Fruit fly (Drosophila melanogaster) whole organism, embryonic: ENCODE data around the gene kz.

Experiments
- B-H1 ChIP-seq: fragments of 200-800 bp; sonication (Bioruptor generic); IDR thresholded peaks from 3 replicates; pipeline ENCODE4 v1.3.6; 2022; ENCODE audit warnings: missing biosample characterization, missing genetic modification characterization
- BEAF-32 ChIP-seq: fragments of 200-800 bp; sonication (Bioruptor generic); optimal IDR thresholded peaks from 3 replicates; lab custom pipeline; 2017; ENCODE audit warnings: missing biosample characterization, missing genetic modification characterization, mild to moderate bottlenecking, moderate library complexity, missing genetic modification reagents
- Blimp-1 ChIP-seq: fragments of 200-800 bp; sonication (Bioruptor generic); optimal IDR thresholded peaks from 3 replicates; lab custom pipeline; 2018; ENCODE audit warnings: missing biosample characterization, missing genetic modification characterization, mild to moderate bottlenecking, moderate library complexity, missing genetic modification reagents
- CG14710 ChIP-seq: fragments of 200-800 bp; sonication (Bioruptor generic); optimal IDR thresholded peaks from 3 replicates; lab custom pipeline; 2019; ENCODE audit warnings: missing biosample characterization, mild to moderate bottlenecking, missing genetic modification characterization, moderate library complexity
- CG14860 ChIP-seq: fragments of 200-800 bp; sonication (Bioruptor generic); IDR thresholded peaks from 3 replicates; pipeline ENCODE4 v1.3.6; 2022; ENCODE audit warnings: missing biosample characterization, missing genetic modification characterization; ENCODE audit not compliant: partially characterized antibody
- CG15011 ChIP-seq: fragments of 200-800 bp; sonication (Bioruptor generic); optimal IDR thresholded peaks from 3 replicates; lab custom pipeline; 2018; ENCODE audit warnings: missing biosample characterization, mild to moderate bottlenecking, missing genetic modification characterization
- CG15269 ChIP-seq: fragments of 200-800 bp; sonication (Bioruptor generic); optimal IDR thresholded peaks from 2 replicates; lab custom pipeline; 2018; ENCODE audit warnings: missing biosample characterization, mild to moderate bottlenecking, missing genetic modification characterization, moderate library complexity
- CG16863 ChIP-seq: fragments of 200-800 bp; sonication (Bioruptor generic); optimal IDR thresholded peaks from 3 replicates; lab custom pipeline; 2016; ENCODE audit warnings: missing biosample characterization, missing genetic modification characterization
- CG17359 ChIP-seq: fragments of 200-800 bp; sonication (Bioruptor generic); optimal IDR thresholded peaks from 3 replicates; lab custom pipeline; 2018; ENCODE audit warnings: missing biosample characterization, mild to moderate bottlenecking, missing genetic modification characterization, moderate library complexity
- CG17361 ChIP-seq: fragments of 200-800 bp; sonication (Bioruptor generic); IDR thresholded peaks from 3 replicates; pipeline ENCODE4 v1.3.6; 2022; ENCODE audit warnings: missing biosample characterization, missing genetic modification characterization
- CG18764 ChIP-seq: fragments of 200-800 bp; sonication (Bioruptor generic); optimal IDR thresholded peaks from 3 replicates; lab custom pipeline; 2016; ENCODE audit warnings: missing biosample characterization, missing genetic modification characterization
- CG2116 ChIP-seq: fragments of 200-800 bp; sonication (Bioruptor generic); optimal IDR thresholded peaks from 3 replicates; lab custom pipeline; 2018; ENCODE audit warnings: missing biosample characterization, mild to moderate bottlenecking, missing genetic modification characterization
- CG30403 ChIP-seq: fragments of 200-800 bp; sonication (Bioruptor generic); optimal IDR thresholded peaks from 3 replicates; lab custom pipeline; 2016; ENCODE audit warnings: missing biosample characterization, missing genetic modification characterization
- CG4617 ChIP-seq: fragments of 200-800 bp; sonication (Bioruptor generic); optimal IDR thresholded peaks from 3 replicates; lab custom pipeline; 2016; ENCODE audit warnings: missing biosample characterization, missing genetic modification characterization, borderline replicate concordance
- CG6791 ChIP-seq: fragments of 200-800 bp; sonication (Bioruptor generic); IDR thresholded peaks from 3 replicates; pipeline ENCODE4 v1.3.6; 2022; ENCODE audit warnings: missing biosample characterization, missing genetic modification characterization; ENCODE audit not compliant: partially characterized antibody
- CG6854 ChIP-seq: fragments of 200-800 bp; sonication (Bioruptor generic); optimal IDR thresholded peaks from 3 replicates; lab custom pipeline; 2017; ENCODE audit warnings: missing biosample characterization, mild to moderate bottlenecking, missing genetic modification characterization
- CG8924 ChIP-seq: fragments of 200-800 bp; optimal IDR thresholded peaks from 3 replicates; lab custom pipeline; 2019; ENCODE audit warnings: missing biosample characterization, mild to moderate bottlenecking, missing genetic modification characterization, moderate library complexity
- CG9797 ChIP-seq: fragments of 200-800 bp; sonication (Bioruptor generic); optimal IDR thresholded peaks from 3 replicates; lab custom pipeline; 2018; ENCODE audit warnings: missing biosample characterization, mild to moderate bottlenecking, missing genetic modification characterization
- Dll ChIP-seq: fragments of 200-800 bp; sonication (Bioruptor generic); IDR thresholded peaks from 4 replicates; pipeline ENCODE4 v1.3.6; 2022; ENCODE audit warnings: missing biosample characterization, missing genetic modification characterization; ENCODE audit not compliant: partially characterized antibody
- Dp ChIP-seq: fragments of 200-800 bp; sonication (Bioruptor generic); optimal IDR thresholded peaks from 2 replicates; lab custom pipeline; 2018; ENCODE audit warnings: missing biosample characterization, mild to moderate bottlenecking, missing genetic modification characterization, moderate library complexity
- Dref ChIP-seq: fragments of 200-800 bp; sonication (Bioruptor generic); IDR thresholded peaks from 2 replicates; pipeline ENCODE4 v1.3.6; 2022; ENCODE audit warnings: missing biosample characterization, missing genetic modification characterization
- E2f2 ChIP-seq: fragments of 200-800 bp; sonication (Bioruptor generic); IDR thresholded peaks from 2 replicates; pipeline ENCODE4 v1.3.6; 2022; ENCODE audit warnings: missing biosample characterization, missing genetic modification characterization
- Ets97D ChIP-seq: fragments of 200-800 bp; sonication (Bioruptor generic); optimal IDR thresholded peaks from 3 replicates; lab custom pipeline; 2016; ENCODE audit warnings: missing biosample characterization, missing genetic modification characterization
- HLH4C ChIP-seq: fragments of 200-800 bp; sonication (Bioruptor generic); IDR thresholded peaks from 3 replicates; pipeline ENCODE4 v1.3.6; 2022; ENCODE audit warnings: missing biosample characterization, missing genetic modification characterization; ENCODE audit not compliant: partially characterized antibody
- Lim3 ChIP-seq: fragments of 200-800 bp; sonication (Bioruptor generic); IDR thresholded peaks from 2 replicates; pipeline ENCODE4 v1.3.6; 2022; ENCODE audit warnings: missing biosample characterization, missing genetic modification characterization
- MESR4 ChIP-seq: fragments of 200-800 bp; sonication (Bioruptor generic); optimal IDR thresholded peaks from 2 replicates; lab custom pipeline; 2018; ENCODE audit warnings: missing biosample characterization, mild to moderate bottlenecking, missing genetic modification characterization, moderate library complexity
- Med ChIP-seq: fragments of 200-800 bp; sonication (Bioruptor generic); peaks from one replicate; lab custom pipeline; 2016; ENCODE audit warnings: missing biosample characterization, missing genetic modification characterization, mild to moderate bottlenecking, inconsistent platforms, moderate library complexity
- Scr ChIP-seq: fragments of 200-800 bp; sonication (Bioruptor generic); IDR thresholded peaks from 2 replicates; pipeline ENCODE4 v1.3.6; 2022; ENCODE audit warnings: missing biosample characterization, missing genetic modification characterization; ENCODE audit not compliant: partially characterized antibody
- Sry-δ ChIP-seq: fragments of 200-800 bp; sonication (Bioruptor generic); optimal IDR thresholded peaks from 2 replicates; lab custom pipeline; 2016; ENCODE audit warnings: missing biosample characterization, missing genetic modification characterization
- abd-A ChIP-seq: fragments of 200-800 bp; sonication (Bioruptor generic); optimal IDR thresholded peaks from 3 replicates; lab custom pipeline; 2019; ENCODE audit warnings: missing biosample characterization, mild to moderate bottlenecking, missing genetic modification characterization, moderate library complexity
- crol ChIP-seq: fragments of 200-800 bp; sonication (Bioruptor generic); IDR thresholded peaks from 2 replicates; pipeline ENCODE4 v1.3.6; 2022; ENCODE audit warnings: missing biosample characterization, missing genetic modification characterization
- exex ChIP-seq: fragments of 200-800 bp; sonication (Bioruptor generic); optimal IDR thresholded peaks from 4 replicates; lab custom pipeline; 2018; ENCODE audit warnings: missing biosample characterization, mild to moderate bottlenecking, missing genetic modification characterization, moderate library complexity
- gfzf ChIP-seq: fragments of 200-800 bp; sonication (Bioruptor generic); optimal IDR thresholded peaks from 2 replicates; lab custom pipeline; 2016; ENCODE audit warnings: missing biosample characterization, mild to moderate bottlenecking, missing genetic modification characterization, moderate library complexity
- hth ChIP-seq: fragments of >200 bp; optimal IDR thresholded peaks from 2 replicates; lab custom pipeline; 2017; ENCODE audit warnings: inconsistent platforms
- inv ChIP-seq: fragments of 200-800 bp; sonication (Bioruptor generic); IDR thresholded peaks from 2 replicates; pipeline ENCODE4 v1.3.6; 2022; ENCODE audit warnings: missing biosample characterization, missing genetic modification characterization; ENCODE audit not compliant: partially characterized antibody
- kay ChIP-seq: fragments of 200-800 bp; sonication (Bioruptor generic); optimal IDR thresholded peaks from 2 replicates; lab custom pipeline; 2016; ENCODE audit warnings: missing biosample characterization, missing genetic modification characterization
- knrl ChIP-seq: fragments of 200-800 bp; sonication (Bioruptor generic); IDR thresholded peaks from 3 replicates; pipeline ENCODE4 v1.3.6; 2022; ENCODE audit warnings: missing biosample characterization, missing genetic modification characterization; ENCODE audit not compliant: partially characterized antibody
- lola ChIP-seq, 3 experiments: fragments of >200 bp in 2 of 3; fragments of 200-800 bp in 1 of 3; sonication (Bioruptor generic) in 1 of 3; optimal IDR thresholded peaks; 2 replicates each; lab custom pipeline; 2017 to 2019; ENCODE audit warnings: missing biosample characterization in 3 of 3, missing genetic modification characterization in 3 of 3, mild to moderate bottlenecking in 1 of 3, moderate library complexity in 1 of 3
- oc ChIP-seq: fragments of 200-800 bp; sonication (Bioruptor generic); optimal IDR thresholded peaks from 2 replicates; lab custom pipeline; 2018; ENCODE audit warnings: missing biosample characterization, mild to moderate bottlenecking, missing genetic modification characterization, moderate library complexity
- phol ChIP-seq: fragments of 200-800 bp; sonication (Bioruptor generic); optimal IDR thresholded peaks from 3 replicates; lab custom pipeline; 2018; ENCODE audit warnings: missing biosample characterization, mild to moderate bottlenecking, missing genetic modification characterization, moderate library complexity
- pzg ChIP-seq: fragments of 200-800 bp; sonication (Bioruptor generic); optimal IDR thresholded peaks from 3 replicates; lab custom pipeline; 2018; ENCODE audit warnings: missing biosample characterization, mild to moderate bottlenecking, missing genetic modification characterization, moderate library complexity
- scrt ChIP-seq: fragments of 200-800 bp; sonication (Bioruptor generic); optimal IDR thresholded peaks from 2 replicates; lab custom pipeline; 2018; ENCODE audit warnings: missing biosample characterization, mild to moderate bottlenecking, missing genetic modification characterization, moderate library complexity
- slbo ChIP-seq: fragments of 200-800 bp; sonication (Bioruptor generic); IDR thresholded peaks from 2 replicates; pipeline ENCODE4 v1.3.6; 2022; ENCODE audit warnings: missing biosample characterization, missing genetic modification characterization
- sna ChIP-seq: fragments of 200-800 bp; sonication (Bioruptor generic); IDR thresholded peaks from 2 replicates; pipeline ENCODE4 v1.3.6; 2022; ENCODE audit warnings: missing biosample characterization, missing genetic modification characterization; ENCODE audit not compliant: partially characterized antibody
- unc-4 ChIP-seq: fragments of 200-800 bp; sonication (Bioruptor generic); IDR thresholded peaks from 2 replicates; pipeline ENCODE4 v1.3.6; 2022; ENCODE audit warnings: missing biosample characterization, missing genetic modification characterization; ENCODE audit not compliant: partially characterized antibody
- vvl ChIP-seq: fragments of 200-800 bp; sonication (Bioruptor generic); IDR thresholded peaks from 2 replicates; pipeline ENCODE4 v1.3.6; 2022; ENCODE audit warnings: missing biosample characterization, missing genetic modification characterization
- wor ChIP-seq: fragments of 200-800 bp; sonication (Bioruptor generic); IDR thresholded peaks from 2 replicates; pipeline ENCODE4 v1.3.6; 2022; ENCODE audit warnings: missing biosample characterization, missing genetic modification characterization
- zfh1 ChIP-seq: fragments of 200-800 bp; sonication (Bioruptor generic); IDR thresholded peaks from 3 replicates; pipeline ENCODE4 v1.3.6; 2022; ENCODE audit warnings: missing biosample characterization, missing genetic modification characterization
- zfh2 ChIP-seq: fragments of 200-800 bp; sonication (Bioruptor generic); optimal IDR thresholded peaks from 2 replicates; lab custom pipeline; 2016; ENCODE audit warnings: missing biosample characterization, missing genetic modification characterization

Gene kz

DNA sequence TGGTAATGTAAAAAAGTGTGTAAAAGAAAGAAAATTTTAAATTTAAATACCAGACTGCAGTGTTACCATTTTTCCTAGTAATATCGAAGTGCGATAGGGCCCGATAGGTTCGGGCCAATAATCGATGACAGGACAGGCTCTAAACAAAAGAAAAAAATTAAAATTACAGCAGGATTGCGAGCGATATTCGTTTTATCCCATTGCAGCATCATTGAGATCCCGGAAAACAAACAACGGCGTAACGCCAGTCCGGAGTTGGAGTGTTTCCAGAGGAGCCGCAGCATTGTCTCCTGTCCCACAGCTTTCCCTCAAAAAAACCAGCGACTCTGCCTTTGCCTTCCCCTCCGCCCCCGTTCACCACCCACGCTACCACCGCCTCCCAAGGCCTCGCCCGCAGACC is 16.7 kb downstream of the kz start, which contains the start of gene pcx:
Gene pcx (plus strand): TSS at position 159 of the 400 bp plus-strand sequence.
- TF ChIP-seq exex (tag; lab: Kevin White, UChicago) (no peak), E2f2 (GFP tag; lab: Robert Waterston, UW) (peak; percentile 74), Lim3 (no peak), kay (GFP tag; lab: Kevin White, UChicago) (no peak), Dll (GFP tag; lab: Robert Waterston, UW) (peak; percentile 56; the same call in 1 of the 4 replicates), pzg (GFP tag; lab: Kevin White, UChicago) (peak; percentile 49), Med (GFP tag; lab: Kevin White, UChicago) (peak; percentile 28), sna (GFP tag; lab: Robert Waterston, UW) (0 out of 2 replicates have a peak, but pooled peaks have one; percentile 41), CG2116 (GFP tag; lab: Kevin White, UChicago) (peak; percentile 38), BEAF-32 (peak; percentile 57), lola (GFP tag; optimal IDR thresholded peaks at IDR 0.05; lab: Kevin White, UChicago) (no peak), Dref (GFP tag; lab: Robert Waterston, UW) (peak; percentile 81), B-H1 (GFP tag; lab: Robert Waterston, UW) (no peak), scrt (GFP tag; lab: Kevin White, UChicago) (no peak), CG4617 (peak; percentile 76), oc (no peak), Blimp-1 (GFP tag; lab: Kevin White, UChicago) (no peak), Sry-δ (GFP tag; lab: Kevin White, UChicago) (peak; percentile 49), CG15269 (tag; lab: Kevin White, UChicago) (no peak), vvl (0 out of 2 replicates have a peak, but pooled peaks have one; percentile 7), hth (lab: Kevin White, UChicago) (no peak), CG8924 (tag; lab: Kevin White, UChicago) (no peak), HLH4C (GFP tag; lab: Robert Waterston, UW) (peak; percentile 50), knrl (GFP tag; lab: Robert Waterston, UW) (peak; percentile 54; the same call in 2 of the 3 replicates), gfzf (GFP tag; lab: Kevin White, UChicago) (peak; percentile 50), MESR4 (GFP tag; lab: Kevin White, UChicago) (peak; percentile 52), CG17361 (GFP tag; lab: Robert Waterston, UW) (no peak), Scr (GFP tag; lab: Robert Waterston, UW) (peak; percentile 62), CG30403 (GFP tag; lab: Kevin White, UChicago) (no peak), CG18764 (GFP tag; lab: Kevin White, UChicago) (peak; percentile 86), zfh2 (no peak), Dp (GFP tag; lab: Kevin White, UChicago) (peak; percentile 70), CG14710 (tag; lab: Kevin White, UChicago) (peak; percentile 37), CG16863 (no peak), CG15011 (GFP tag; lab: Kevin White, UChicago) (no peak), abd-A (tag; lab: Kevin White, UChicago) (no peak), CG9797 (GFP tag; lab: Kevin White, UChicago) (peak; percentile 34), CG14860 (GFP tag; lab: Robert Waterston, UW) (peak; percentile 24; the same call in 1 of the 3 replicates), phol (tag; lab: Kevin White, UChicago) (peak; percentile 1), slbo (no peak), unc-4 (GFP tag; lab: Robert Waterston, UW) (peak; percentile 65), Ets97D (GFP tag; lab: Kevin White, UChicago) (peak; percentile 7), CG17359 (peak; percentile 96), zfh1 (GFP tag; lab: Robert Waterston, UW) (no peak), crol (GFP tag; lab: Robert Waterston, UW) (peak; percentile 89), CG6854 (no peak), inv (GFP tag; lab: Robert Waterston, UW) (0 out of 2 replicates have a peak, but pooled peaks have one; percentile 19), CG6791 (GFP tag; lab: Robert Waterston, UW) (peak; percentile 61; the same call in 2 of the 3 replicates), wor (GFP tag; lab: Robert Waterston, UW) (no peak)
